Worm (Caenorhabditis elegans): Measurements from ENCODE around the gene ndub-5.

Gene ndub-5

ce11 chrII:5648272-5648671 is 42.9 kb downstream of the ndub-5 start, which contains the start of gene ddl-1:
Gene ddl-1, minus strand, starts transcription at chrII:5648372.
- TF ChIP-seq W03F9.2 (tag; optimal IDR thresholded peaks at IDR 0.05) = no peak
- no peak for TF ChIP-seq him-1 (tag; optimal IDR thresholded peaks at IDR 0.05)
- no peak for TF ChIP-seq dao-5 (tag; optimal IDR thresholded peaks at IDR 0.05)

- TF ChIP-seq dao-5 (tag; optimal IDR thresholded peaks at IDR 0.05) = no peak
These were observed 44.2 kb downstream of the ndub-5 start, which contains the start of gene F59E12.9 for ce11 chrII:5646942-5647341. Gene F59E12.9, minus strand, starts transcription at chrII:5647042.

- TF ChIP-seq dao-5 (tag; optimal IDR thresholded peaks at IDR 0.05) (no peak), W03F9.2 (tag; optimal IDR thresholded peaks at IDR 0.05) (no peak), him-1 (tag; optimal IDR thresholded peaks at IDR 0.05) (no peak)
These were observed 49.0 kb downstream of the ndub-5 start for ce11 chrII:5642110-5642509.

- no peak for TF ChIP-seq him-1 (tag; optimal IDR thresholded peaks at IDR 0.05)
These were observed 50.6 kb downstream of the ndub-5 start for ce11 chrII:5640362-5641079.

Data from whole organism, L4/young adult.